Fruit fly (Drosophila melanogaster) whole organism, adult: ENCODE data around the gene CG15200.

Experiments
- CG33017 ChIP-seq: fragments of 200-800 bp; sonication (Bioruptor generic); optimal IDR thresholded peaks from 2 replicates; lab custom pipeline; 2018; ENCODE audit warnings: missing biosample characterization, mild to moderate bottlenecking, missing genetic modification characterization, moderate library complexity
- Clk ChIP-seq: fragments of 200-800 bp; sonication (Bioruptor generic); optimal IDR thresholded peaks from 2 replicates; lab custom pipeline; 2017; ENCODE audit warnings: missing biosample characterization, missing genetic modification characterization
- cic ChIP-seq: fragments of 200-800 bp; sonication (Bioruptor generic); optimal IDR thresholded peaks from 2 replicates; lab custom pipeline; 2017; ENCODE audit warnings: missing biosample characterization, mild to moderate bottlenecking, missing genetic modification characterization, moderate library complexity
- kay ChIP-seq: fragments of 200-800 bp; sonication (Bioruptor generic); peaks from one replicate; lab custom pipeline; 2016; ENCODE audit warnings: missing biosample characterization, missing genetic modification characterization, borderline replicate concordance
- toe ChIP-seq: fragments of 200-800 bp; sonication (Bioruptor generic); optimal IDR thresholded peaks from 2 replicates; lab custom pipeline; 2016; ENCODE audit warnings: missing biosample characterization, missing genetic modification characterization

DNA sequence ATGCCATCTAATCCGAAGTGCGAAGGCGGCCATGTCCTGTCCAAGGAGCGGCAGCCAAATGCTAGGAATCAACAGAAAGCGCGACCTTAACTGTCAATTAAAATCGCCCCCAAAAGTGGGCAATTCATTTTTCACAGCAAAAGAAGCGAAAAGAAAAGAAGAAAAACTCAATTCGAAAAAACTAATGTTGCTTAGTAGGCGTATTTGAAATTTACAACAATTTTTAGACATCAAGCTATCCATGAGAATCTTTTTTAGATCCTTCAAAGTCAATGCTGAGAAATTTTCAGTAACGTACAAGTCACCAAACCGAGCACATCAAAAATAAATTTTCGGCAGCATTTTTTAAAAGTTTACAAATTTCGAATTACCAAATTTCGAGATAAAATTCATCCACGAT lies at the start of gene CG15200:
- TF ChIP-seq Clk (GFP tag; lab: Kevin White, UChicago) (no peak), cic (GFP tag; lab: Kevin White, UChicago) (no peak), toe (no peak), kay (GFP tag; lab: Kevin White, UChicago) (no peak), CG33017 (tag; lab: Kevin White, UChicago) (no peak)
